Worm (Caenorhabditis elegans) whole organism, L4/young adult: ENCODE measurements around the gene mig-38.
A peak's percentile ranks its signal among the peaks of the same experiment; 100 is the strongest.

Experiments
- W03F9.2 ChIP-seq: fragments of 150-350 bp; optimal IDR thresholded peaks from 2 replicates; lab custom pipeline; 2014; ENCODE audit warnings: missing biosample characterization, missing genetic modification characterization
- dao-5 ChIP-seq: sonication (generic microtip); optimal IDR thresholded peaks from 2 replicates; lab custom pipeline; 2016; ENCODE audit warnings: missing genotype, missing genetic modification characterization, moderate library complexity, missing compliant biosample characterization
- him-1 ChIP-seq: sonication (generic microtip); optimal IDR thresholded peaks from 2 replicates; lab custom pipeline; 2016; ENCODE audit warnings: missing genotype, missing genetic modification reagents, missing genetic modification characterization, missing compliant biosample characterization

The mig-38 gene

DNA sequence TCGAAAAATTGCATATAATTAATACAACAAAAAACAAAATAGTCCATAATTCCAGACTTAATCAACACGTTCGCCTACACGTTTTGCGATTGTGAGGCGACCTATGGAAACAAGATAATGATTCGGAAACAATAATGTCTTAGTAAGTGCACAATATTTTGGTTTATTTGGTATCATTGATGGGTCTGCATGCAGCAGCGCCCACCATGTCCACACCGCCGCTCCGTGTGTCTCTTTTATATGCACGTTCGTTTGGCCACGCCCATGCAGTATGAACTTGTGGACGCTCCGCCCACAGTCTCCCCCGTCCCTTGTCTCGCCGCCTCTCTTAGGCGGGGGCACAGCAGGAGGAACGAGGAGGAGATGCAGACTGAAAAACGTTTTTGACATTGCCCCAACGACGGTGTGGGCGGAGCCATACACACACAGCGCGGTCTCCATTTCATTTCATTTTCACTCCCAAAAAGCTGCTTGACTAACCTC is at the start of gene mig-38:
Gene mig-38 (plus strand): TSS at position 54 of the 483 bp plus-strand sequence.
- TF ChIP-seq him-1 (peak; percentile 23), dao-5 (tag; lab: Kevin White, UChicago) (no peak)

- TF ChIP-seq W03F9.2 = no peak
- TF ChIP-seq him-1 = no peak
- TF ChIP-seq dao-5 (tag; lab: Kevin White, UChicago) = no peak
These were observed 45.4 kb upstream of the mig-38 start, which contains the start of gene M04B2.7 for ce11 chrIV:11548671-11549070. Gene M04B2.7 (minus strand): TSS chrIV:11548771.

ce11 chrIV:11549694-11550093 is 44.4 kb upstream of the mig-38 start:
- TF ChIP-seq W03F9.2 (peak; percentile 69), him-1 (peak; percentile 65), dao-5 (tag; lab: Kevin White, UChicago) (peak; percentile 63)

- TF ChIP-seq him-1 (no peak), W03F9.2 (no peak), dao-5 (tag; lab: Kevin White, UChicago) (no peak)
These were observed 42.2 kb upstream of the mig-38 start, which contains the start of gene col-128 for ce11 chrIV:11551813-11552212. Gene col-128 (minus strand): TSS chrIV:11551960.

DNA sequence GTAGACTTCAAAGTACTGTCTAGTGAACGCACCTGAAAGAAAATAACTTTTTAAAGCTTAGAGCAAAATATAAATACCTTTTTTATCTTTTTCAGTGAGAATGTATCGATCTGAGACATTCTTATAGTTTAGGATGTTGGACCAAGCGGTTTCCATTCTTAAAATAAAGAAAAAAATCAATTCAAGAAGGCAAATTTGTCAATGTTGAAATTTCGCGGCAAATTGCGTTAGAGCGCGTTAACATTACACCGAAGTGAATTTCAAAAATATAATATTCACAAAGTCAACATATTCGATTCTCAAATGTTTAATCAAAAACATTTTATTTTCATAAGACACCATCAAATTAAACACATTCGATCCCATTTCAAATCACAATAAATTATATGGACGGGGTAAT is 32.4 kb upstream of the mig-38 start, which contains the start of gene F12F6.7:
Gene F12F6.7 (minus strand): TSS at position 157 of the 400 bp plus-strand sequence.
- TF ChIP-seq dao-5 (tag; lab: Kevin White, UChicago) = no peak
- no peak for TF ChIP-seq W03F9.2
- no peak for TF ChIP-seq him-1

ce11 chrIV:11563090-11563489 is 31.0 kb upstream of the mig-38 start:
- no peak for TF ChIP-seq dao-5 (tag; lab: Kevin White, UChicago)

DNA sequence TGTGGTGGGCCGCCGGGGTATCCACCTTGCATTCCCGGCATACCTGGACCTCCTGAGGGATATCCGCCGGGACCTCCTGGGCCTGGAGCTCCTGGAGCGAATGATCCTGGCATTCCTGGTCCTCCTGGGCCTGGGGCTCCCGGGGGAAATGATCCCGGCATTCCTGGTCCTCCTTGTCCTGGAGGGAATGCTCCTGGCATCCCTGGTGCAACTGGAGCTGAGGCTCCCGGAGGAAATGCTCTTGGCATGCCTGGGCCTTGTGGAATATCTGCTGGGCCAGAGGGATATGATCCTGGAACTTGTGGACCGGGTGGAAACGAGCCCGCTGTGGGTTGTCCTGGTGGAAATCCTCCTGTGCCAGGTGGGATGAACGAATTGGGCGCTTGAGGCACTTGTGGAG is 29.0 kb upstream of the mig-38 start:
- TF ChIP-seq W03F9.2 = no peak
- TF ChIP-seq dao-5 (tag; lab: Kevin White, UChicago) = no peak
- no peak for TF ChIP-seq him-1

DNA sequence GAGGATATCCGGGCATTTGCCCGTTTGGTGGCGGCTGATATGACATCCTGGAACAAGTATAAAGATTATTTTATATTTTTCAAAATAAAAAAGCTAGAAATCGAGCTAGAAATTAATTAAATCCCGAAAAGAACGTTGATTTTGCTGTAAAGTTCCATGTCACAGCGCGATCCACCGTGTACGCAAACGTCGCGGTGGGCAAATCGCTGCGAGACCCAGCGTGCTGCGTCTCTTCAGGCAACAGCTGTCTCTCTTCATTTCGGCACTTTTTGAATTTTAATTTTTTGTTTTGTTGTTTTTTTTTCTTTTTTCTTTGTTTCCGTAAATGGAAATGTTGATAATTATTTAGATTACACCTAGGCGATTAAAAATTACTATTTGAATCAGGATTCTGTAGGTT is 27.9 kb upstream of the mig-38 start, which contains the start of gene sec-24.1:
Gene sec-24.1 (minus strand): TSS at position 49 of the 400 bp plus-strand sequence.
- TF ChIP-seq dao-5 (tag; lab: Kevin White, UChicago) = no peak
- TF ChIP-seq W03F9.2 = peak; percentile 83
- peak; percentile 65 for TF ChIP-seq him-1

DNA sequence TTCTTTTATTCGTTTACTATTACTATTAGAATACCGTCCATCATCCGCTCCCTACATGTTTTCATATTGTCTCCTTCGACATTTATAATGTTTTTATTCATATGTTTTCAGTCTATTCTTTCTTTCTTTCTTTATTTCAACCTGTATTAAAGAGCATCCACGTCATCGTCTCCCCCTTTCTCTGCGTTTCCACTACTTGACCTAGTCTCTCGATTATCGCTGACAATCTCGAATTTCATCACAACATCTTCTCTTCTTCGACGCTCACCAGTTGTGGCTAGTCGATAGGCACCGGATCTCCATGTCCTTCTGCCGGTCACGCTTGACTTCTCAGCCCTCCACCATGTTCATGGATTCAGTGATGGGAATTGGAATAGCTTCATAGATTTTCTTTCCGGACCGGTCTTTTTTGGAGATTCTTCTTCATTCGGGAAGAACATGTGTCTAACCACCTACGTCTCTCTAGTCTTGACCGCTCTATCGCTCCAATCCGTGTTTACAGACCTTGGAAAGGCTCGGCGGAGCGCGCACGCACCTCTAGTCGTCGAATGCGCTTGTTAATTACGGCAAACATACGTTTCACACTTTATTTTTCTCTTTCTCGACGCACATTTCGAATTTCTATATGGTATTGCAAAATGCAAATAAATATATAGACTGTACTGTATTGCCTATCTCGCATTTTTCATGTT is 25.6 kb upstream of the mig-38 start:
- TF ChIP-seq him-1 (no peak), W03F9.2 (no peak), dao-5 (tag; lab: Kevin White, UChicago) (no peak)

DNA sequence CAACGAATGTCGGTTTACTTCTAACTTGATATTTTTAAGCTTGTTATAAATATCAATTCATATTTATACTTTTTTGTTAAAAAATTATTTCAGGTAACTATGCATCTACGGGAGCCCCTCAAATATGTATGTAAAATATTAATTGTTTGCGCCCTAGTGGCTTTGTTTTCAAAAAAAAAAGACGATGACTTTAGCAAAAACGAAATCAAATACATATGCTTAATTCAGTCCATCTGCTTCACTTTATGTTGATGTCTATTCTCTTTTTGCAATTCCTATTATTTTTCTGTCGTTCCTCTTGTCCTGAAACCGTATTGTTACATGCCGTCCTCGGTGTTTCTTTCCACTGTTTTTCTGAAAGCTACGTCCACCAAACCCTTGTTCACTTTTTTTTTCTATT is 24.2 kb upstream of the mig-38 start:
- no peak for TF ChIP-seq him-1
- no peak for TF ChIP-seq dao-5 (tag; lab: Kevin White, UChicago)
- TF ChIP-seq W03F9.2 = no peak

DNA sequence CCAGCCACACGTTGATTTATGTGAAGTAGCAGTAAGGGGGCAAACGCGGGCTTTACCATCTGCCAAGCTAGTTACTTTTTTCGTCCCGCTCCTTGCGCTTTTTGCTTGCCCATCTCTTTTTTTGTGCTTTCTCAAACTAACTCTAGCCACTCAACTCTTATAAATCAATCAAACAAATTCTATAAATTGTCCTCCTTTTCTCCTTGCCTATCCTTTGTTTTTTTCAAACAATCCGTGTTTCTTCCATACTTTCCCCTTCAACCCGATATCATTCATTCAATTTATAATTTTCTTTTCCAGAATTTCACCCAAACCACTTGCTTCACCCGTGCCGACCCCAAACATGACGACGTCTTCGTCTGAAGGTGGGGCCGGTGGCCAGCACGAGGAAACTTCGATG is 23.8 kb upstream of the mig-38 start, which contains the start of gene srgp-1:
Gene srgp-1 (plus strand): TSS at position 301 of the 400 bp plus-strand sequence.
- TF ChIP-seq dao-5 (tag; lab: Kevin White, UChicago) (no peak), W03F9.2 (no peak), him-1 (no peak)

ce11 chrIV:11571374-11571839 is 22.6 kb upstream of the mig-38 start:
- TF ChIP-seq dao-5 (tag; lab: Kevin White, UChicago) (no peak), W03F9.2 (no peak), him-1 (no peak)

- TF ChIP-seq W03F9.2 (no peak), dao-5 (tag; lab: Kevin White, UChicago) (no peak)
These were observed 21.5 kb upstream of the mig-38 start for ce11 chrIV:11572524-11572923.

- no peak for TF ChIP-seq him-1
- no peak for TF ChIP-seq dao-5 (tag; lab: Kevin White, UChicago)
- no peak for TF ChIP-seq W03F9.2
These were observed 19.7 kb upstream of the mig-38 start for ce11 chrIV:11574331-11574730.

DNA sequence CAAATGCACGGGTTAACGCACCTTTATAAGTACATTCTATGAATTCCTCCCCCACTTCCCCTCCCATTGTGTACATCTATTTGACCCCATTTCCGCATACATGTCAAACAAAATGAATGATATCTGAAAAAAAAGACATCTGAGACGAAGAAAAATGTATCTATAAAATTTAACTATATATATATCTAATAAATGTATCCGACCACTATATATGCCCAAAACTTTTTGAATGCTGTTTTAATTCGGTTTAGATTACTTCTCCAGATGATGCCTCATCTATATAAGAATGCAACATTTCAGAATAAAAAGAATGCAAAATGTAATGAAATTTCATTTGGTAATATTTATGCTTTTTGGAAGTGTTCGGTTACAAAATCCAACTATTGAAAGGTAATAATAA is 15.6 kb upstream of the mig-38 start, which contains the start of gene rib-1:
Gene rib-1 (plus strand): TSS at position 301 of the 400 bp plus-strand sequence.
- TF ChIP-seq W03F9.2 (no peak), dao-5 (tag; lab: Kevin White, UChicago) (no peak), him-1 (no peak)
